Worm (Caenorhabditis elegans) whole organism, early embryonic: ENCODE data around the gene C43D7.4.
"Not testable (repeated sequence)": the region's sequence is repeated elsewhere in the genome, so short reads cannot be mapped to it uniquely, and the experiment has no call there.

Source experiments
- B0310.2 ChIP-seq: sonication (generic microtip); optimal IDR thresholded peaks from 2 replicates; lab custom pipeline; 2016; ENCODE audit warnings: mild to moderate bottlenecking, missing genetic modification characterization, missing compliant biosample characterization
- F13C5.2 ChIP-seq: sonication (generic microtip); optimal IDR thresholded peaks from 2 replicates; lab custom pipeline; 2017; ENCODE audit warnings: mild to moderate bottlenecking, missing genetic modification characterization, inconsistent platforms, missing compliant biosample characterization
- aly-1 ChIP-seq: sonication (generic microtip); optimal IDR thresholded peaks from 2 replicates; lab custom pipeline; 2016; ENCODE audit warnings: missing genetic modification characterization, missing compliant biosample characterization
- ama-1 ChIP-seq: fragments of 150-350 bp; optimal IDR thresholded peaks from 2 replicates; lab custom pipeline; 2014
- ceh-13 ChIP-seq: fragments of 200-800 bp; sonication (Bioruptor generic); optimal IDR thresholded peaks from 2 replicates; lab custom pipeline; 2018; ENCODE audit warnings: mild to moderate bottlenecking, missing genetic modification characterization, missing compliant biosample characterization
- ceh-36 ChIP-seq: sonication (generic microtip); optimal IDR thresholded peaks from 2 replicates; lab custom pipeline; 2016; ENCODE audit warnings: missing genetic modification characterization, inconsistent platforms, missing compliant biosample characterization
- ets-7 ChIP-seq: sonication (generic microtip); optimal IDR thresholded peaks from 2 replicates; lab custom pipeline; 2016; ENCODE audit warnings: missing genotype, missing genetic modification characterization, missing compliant biosample characterization
- flt-1 ChIP-seq: fragments of 200-800 bp; sonication (Bioruptor generic); IDR thresholded peaks from 2 replicates; pipeline ENCODE4 v1.3.6; 2022; ENCODE audit warnings: missing genetic modification characterization, missing compliant biosample characterization
- hmbx-1 ChIP-seq: sonication (generic microtip); optimal IDR thresholded peaks from 2 replicates; lab custom pipeline; 2016; ENCODE audit warnings: mild to moderate bottlenecking, missing genetic modification characterization, missing compliant biosample characterization
- hmg-4 ChIP-seq: fragments of 200-800 bp; sonication (Bioruptor generic); optimal IDR thresholded peaks from 2 replicates; lab custom pipeline; 2018; ENCODE audit warnings: mild to moderate bottlenecking, missing genetic modification characterization, missing compliant biosample characterization
- hnd-1 ChIP-seq: sonication (generic microtip); optimal IDR thresholded peaks from 2 replicates; lab custom pipeline; 2016; ENCODE audit warnings: missing genetic modification characterization, missing compliant biosample characterization
- pes-1 ChIP-seq: fragments of 200-800 bp; sonication (Bioruptor generic); IDR thresholded peaks from 2 replicates; pipeline ENCODE4 v1.3.6; 2022; ENCODE audit warnings: missing genetic modification reagents, missing genetic modification characterization, missing compliant biosample characterization
- scrt-1 ChIP-seq: fragments of 200-800 bp; sonication (Bioruptor generic); IDR thresholded peaks from 2 replicates; pipeline ENCODE4 v1.3.6; 2022; ENCODE audit warnings: missing genetic modification characterization, missing compliant biosample characterization
- sea-1 ChIP-seq: fragments of 200-800 bp; sonication (Bioruptor generic); conservative IDR thresholded peaks from 2 replicates; pipeline ENCODE4 v1.3.6; 2022; ENCODE audit warnings: missing genetic modification characterization, missing compliant biosample characterization
- tbx-11 ChIP-seq: fragments of 200-800 bp; sonication (Bioruptor generic); IDR thresholded peaks from 2 replicates; pipeline ENCODE4 v1.3.6; 2022; ENCODE audit warnings: missing genetic modification characterization, missing compliant biosample characterization
- tbx-37 ChIP-seq: fragments of 200-800 bp; sonication (Bioruptor generic); conservative IDR thresholded peaks from 2 replicates; pipeline ENCODE4 v1.3.6; 2022; ENCODE audit warnings: missing genetic modification reagents, missing genetic modification characterization, missing compliant biosample characterization
- tra-4 ChIP-seq: sonication (generic microtip); optimal IDR thresholded peaks from 2 replicates; lab custom pipeline; 2017; ENCODE audit warnings: missing genetic modification characterization, missing compliant biosample characterization

C43D7.4 gene

DNA sequence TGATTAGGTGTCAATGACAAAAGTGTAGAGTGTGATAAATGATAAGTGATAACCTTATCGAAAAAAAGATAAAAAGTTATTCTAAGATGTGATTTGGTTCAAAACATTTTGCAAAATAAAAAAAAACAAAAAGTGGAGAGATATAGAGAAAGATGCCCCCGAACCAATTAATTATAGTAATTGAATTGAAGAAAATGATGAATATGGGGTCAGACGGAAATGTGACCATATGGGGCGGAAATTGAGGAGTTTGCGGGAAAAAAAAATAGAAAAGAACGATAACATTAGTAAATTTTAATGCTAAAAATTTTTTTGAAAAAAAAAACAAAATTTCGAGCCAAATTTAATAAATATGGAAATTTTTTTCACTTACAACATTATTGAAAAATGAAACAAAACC is 32.2 kb upstream of the C43D7.4 start:
- TF ChIP-seq aly-1 (tag; lab: Kevin White, UChicago) (no peak), tbx-37 (GFP tag; lab: Robert Waterston, UW) (no peak), tra-4 (no peak), hmg-4 (no peak), tbx-11 (no peak), flt-1 (GFP tag; lab: Robert Waterston, UW) (no peak), hmbx-1 (tag; lab: Kevin White, UChicago) (no peak), ceh-36 (tag; lab: Kevin White, UChicago) (no peak), ets-7 (tag; lab: Kevin White, UChicago) (no peak), sea-1 (GFP tag; lab: Robert Waterston, UW) (no peak)

DNA sequence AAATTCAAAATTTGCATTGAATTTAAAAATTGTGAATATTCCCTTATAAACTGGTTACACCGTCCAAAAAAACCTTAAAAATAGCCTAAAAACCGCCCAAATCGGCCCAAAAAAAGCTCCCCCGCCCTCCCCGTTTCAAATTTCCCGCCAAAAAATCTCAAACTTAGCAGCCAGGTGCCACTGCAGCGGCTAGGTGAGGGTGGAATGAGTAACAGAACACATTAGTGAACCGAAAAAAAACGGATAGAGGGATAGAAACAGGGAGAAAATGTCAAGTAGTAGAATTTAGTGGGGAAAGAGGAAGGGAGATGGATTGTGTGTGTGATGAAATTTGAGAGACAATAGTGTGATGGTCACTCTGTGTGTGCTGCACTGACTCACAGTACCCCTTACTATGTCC is 29.7 kb upstream of the C43D7.4 start:
- TF ChIP-seq F13C5.2 (tag; lab: Kevin White, UChicago) (no peak), hmbx-1 (tag; lab: Kevin White, UChicago) (no peak), scrt-1 (GFP tag; lab: Robert Waterston, UW) (no peak), hnd-1 (tag; lab: Kevin White, UChicago) (no peak), pes-1 (GFP tag; lab: Robert Waterston, UW) (no peak), ama-1 (lab: Kevin White, UChicago) (no peak), tra-4 (no peak), ceh-36 (tag; lab: Kevin White, UChicago) (no peak), ets-7 (tag; lab: Kevin White, UChicago) (no peak), sea-1 (GFP tag; lab: Robert Waterston, UW) (no peak), B0310.2 (tag; lab: Kevin White, UChicago) (no peak), tbx-37 (GFP tag; lab: Robert Waterston, UW) (no peak), flt-1 (GFP tag; lab: Robert Waterston, UW) (no peak)

- TF ChIP-seq ama-1 (lab: Kevin White, UChicago) = no peak
Observed at ce11 chrV:19337333-19337732, 15.0 kb upstream of the C43D7.4 start.

ce11 chrV:19329263-19329662 is 7.0 kb upstream of the C43D7.4 start, which contains the start of gene fbxb-65:
TSS of gene fbxb-65 (plus strand) at chrV:19329563.
- no peak for TF ChIP-seq ets-7 (tag; lab: Kevin White, UChicago)
- TF ChIP-seq B0310.2 (tag; lab: Kevin White, UChicago) = no peak
- no peak for TF ChIP-seq tbx-37 (GFP tag; lab: Robert Waterston, UW)
- TF ChIP-seq aly-1 (tag; lab: Kevin White, UChicago) = no peak
- no peak for TF ChIP-seq ceh-13
- TF ChIP-seq flt-1 (GFP tag; lab: Robert Waterston, UW) = no peak

- TF ChIP-seq hmg-4 (no peak), hmbx-1 (tag; lab: Kevin White, UChicago) (no peak), F13C5.2 (tag; lab: Kevin White, UChicago) (no peak)
Observed at ce11 chrV:19325436-19325835, 3.1 kb upstream of the C43D7.4 start.

- TF ChIP-seq ceh-13 = no peak
- no peak for TF ChIP-seq hmbx-1 (tag; lab: Kevin White, UChicago)
- TF ChIP-seq aly-1 (tag; lab: Kevin White, UChicago) = no peak
- TF ChIP-seq B0310.2 (tag; lab: Kevin White, UChicago) = no peak
- no peak for TF ChIP-seq tbx-37 (GFP tag; lab: Robert Waterston, UW)
- TF ChIP-seq ama-1 (lab: Kevin White, UChicago) = no peak
Observed at ce11 chrV:19320385-19320784, 1.9 kb downstream of the C43D7.4 start, which contains the start of gene sdz-6. TSS of gene sdz-6 (plus strand) at chrV:19320613.

DNA sequence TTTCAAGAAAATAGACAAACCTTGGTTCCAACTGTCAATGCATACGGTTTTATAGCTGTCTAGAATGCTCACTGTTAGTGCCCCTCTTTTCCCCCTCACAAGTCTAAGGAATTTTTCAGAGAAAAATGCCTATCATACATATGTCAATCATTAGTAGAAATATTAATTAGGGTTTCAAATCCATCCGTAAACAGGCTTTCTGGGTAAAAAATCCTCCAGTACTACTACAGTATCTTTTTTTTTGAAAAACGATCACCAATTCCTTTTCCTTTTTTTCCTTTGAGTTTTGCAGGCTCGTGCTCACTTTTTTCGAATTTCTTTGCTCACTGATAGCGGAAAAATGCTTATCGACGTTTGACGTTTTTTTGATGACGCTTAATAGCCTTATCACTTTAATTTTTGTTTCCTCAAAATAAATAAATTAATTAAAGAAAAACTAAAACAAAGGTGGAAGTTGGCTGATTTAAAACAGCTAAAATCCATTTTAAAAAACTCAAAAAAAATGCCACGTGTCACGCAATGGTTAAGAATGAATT is 2.8 kb downstream of the C43D7.4 start, which contains the start of gene C43D7.7:
Gene C43D7.7, minus strand, starts transcription at position 51 of the 536 bp plus-strand sequence.
- TF ChIP-seq B0310.2 (tag; lab: Kevin White, UChicago) (no peak), tra-4 (no peak), scrt-1 (GFP tag; lab: Robert Waterston, UW) (no peak), ets-7 (tag; lab: Kevin White, UChicago) (no peak), ceh-13 (no peak), hnd-1 (tag; lab: Kevin White, UChicago) (no peak)

DNA sequence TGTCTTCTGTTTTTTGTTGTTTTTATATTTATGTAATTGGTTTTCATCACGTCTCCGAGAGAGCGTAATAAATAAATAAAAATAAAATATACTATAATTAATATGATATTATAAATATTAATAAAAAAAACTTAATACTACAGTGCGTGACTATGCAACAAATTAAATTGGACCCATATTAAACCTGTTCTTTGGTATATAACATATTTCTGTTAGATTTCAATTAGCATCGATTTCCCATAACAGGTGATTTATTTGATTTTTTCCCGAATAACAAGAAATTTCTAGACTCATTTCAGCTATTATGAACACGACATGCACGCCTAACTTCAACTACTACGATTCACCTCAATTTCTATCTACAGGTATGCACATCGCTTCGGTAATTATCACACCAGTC is 5.2 kb downstream of the C43D7.4 start, which contains the start of gene srh-208:
Gene srh-208, plus strand, starts transcription at position 301 of the 400 bp plus-strand sequence.
- TF ChIP-seq B0310.2 (tag; lab: Kevin White, UChicago); aly-1 (tag; lab: Kevin White, UChicago); tra-4: not testable (repeated sequence)

DNA sequence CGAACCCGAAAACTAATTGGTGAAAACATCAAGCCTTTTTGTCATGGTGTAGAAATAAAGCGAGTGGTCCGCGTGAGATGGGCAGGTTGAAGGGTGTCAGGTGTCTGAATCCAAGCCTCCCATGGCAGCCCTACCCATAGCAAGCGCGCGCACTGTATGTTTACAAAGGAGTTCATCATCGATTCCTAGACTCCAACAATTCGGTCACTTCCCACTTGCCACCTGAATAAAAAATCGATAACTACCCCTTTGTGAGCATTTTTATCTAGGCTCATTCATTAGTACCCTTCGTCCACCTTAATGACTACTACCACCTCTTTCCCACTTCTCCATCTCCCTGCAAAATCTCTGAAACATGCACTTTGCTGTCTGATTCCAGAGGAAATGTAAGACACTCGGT is 9.3 kb downstream of the C43D7.4 start, which contains the start of gene fbxb-64:
Gene fbxb-64, plus strand, starts transcription at position 301 of the 400 bp plus-strand sequence.
- TF ChIP-seq flt-1 (GFP tag; lab: Robert Waterston, UW) = no peak
- no peak for TF ChIP-seq hmg-4
- TF ChIP-seq ceh-13 = no peak
- TF ChIP-seq tra-4 = no peak
- TF ChIP-seq tbx-37 (GFP tag; lab: Robert Waterston, UW) = no peak
- TF ChIP-seq aly-1 (tag; lab: Kevin White, UChicago) = no peak
- TF ChIP-seq ceh-36 (tag; lab: Kevin White, UChicago) = no peak
- TF ChIP-seq pes-1 (GFP tag; lab: Robert Waterston, UW) = no peak
- no peak for TF ChIP-seq scrt-1 (GFP tag; lab: Robert Waterston, UW)
- TF ChIP-seq hnd-1 (tag; lab: Kevin White, UChicago) = no peak
- no peak for TF ChIP-seq B0310.2 (tag; lab: Kevin White, UChicago)
